Fruit fly (Drosophila melanogaster) whole organism: ENCODE results near the gene alpha-Est2.
A peak's percentile ranks its signal among the peaks of the same experiment; 100 is the strongest.

Source experiments
- CG8478 ChIP-seq: fragments of >200 bp; optimal IDR thresholded peaks from 2 replicates; lab custom pipeline; 2018; ENCODE audit warnings: inconsistent platforms
- Dll ChIP-seq: fragments of >200 bp; optimal IDR thresholded peaks from 2 replicates; lab custom pipeline; 2017
- EcR ChIP-seq, 2 experiments: fragments of >200 bp; optimal IDR thresholded peaks; 2 replicates each; lab custom pipeline; 2017; ENCODE audit warnings: missing biosample characterization in 2 of 2, missing genetic modification characterization in 2 of 2, missing genetic modification reagents in 2 of 2
- pan ChIP-seq: fragments of >200 bp; optimal IDR thresholded peaks from 2 replicates; lab custom pipeline; 2017
- psq ChIP-seq: fragments of >200 bp; optimal IDR thresholded peaks from 2 replicates; lab custom pipeline; 2017
- usp ChIP-seq: fragments of >200 bp; optimal IDR thresholded peaks from 2 replicates; lab custom pipeline; 2017; ENCODE audit warnings: missing biosample characterization, missing genetic modification characterization, mixed read lengths

dm6 chr3R:7492099-7492498 lies 49.5 kb upstream of the alpha-Est2 start:
- TF ChIP-seq Dll (lab: Kevin White, UChicago) (no peak), CG8478 (lab: Kevin White, UChicago) (no peak), pan (lab: Kevin White, UChicago) (peak; percentile 9), EcR (GFP tag; optimal IDR thresholded peaks at IDR 0.05; lab: Kevin White, UChicago) (no peak), psq (lab: Kevin White, UChicago) (no peak), usp (GFP tag; lab: Kevin White, UChicago) (no peak)
